Worm (Caenorhabditis elegans): Measurements from ENCODE around the gene C28H8.7.
A peak's percentile ranks its signal among the peaks of the same experiment; 100 is the strongest.

ce11 chrIII:5930659-5931058 is 43.9 kb upstream of the C28H8.7 start:
- TF ChIP-seq fos-1 (tag; optimal IDR thresholded peaks at IDR 0.05) = no peak
- no peak for TF ChIP-seq efl-3 (GFP tag; optimal IDR thresholded peaks at IDR 0.05)
- no peak for TF ChIP-seq unc-62 (GFP tag; optimal IDR thresholded peaks at IDR 0.05)
- TF ChIP-seq nhr-85 (tag) = peak; percentile 26
- TF ChIP-seq ceh-82 (tag; optimal IDR thresholded peaks at IDR 0.05) = no peak
- peak in 1 of 2 experiments; percentile 34 for TF ChIP-seq lsy-2 (tag; optimal IDR thresholded peaks at IDR 0.05)
